Worm (Caenorhabditis elegans) whole organism, L4/young adult: ENCODE measurements around the gene math-7.

Source experiments
- W03F9.2 ChIP-seq: fragments of 150-350 bp; optimal IDR thresholded peaks from 2 replicates; lab custom pipeline; 2014; ENCODE audit warnings: missing biosample characterization, missing genetic modification characterization
- dao-5 ChIP-seq: sonication (generic microtip); optimal IDR thresholded peaks from 2 replicates; lab custom pipeline; 2016; ENCODE audit warnings: missing genotype, missing genetic modification characterization, moderate library complexity, missing compliant biosample characterization
- him-1 ChIP-seq: sonication (generic microtip); optimal IDR thresholded peaks from 2 replicates; lab custom pipeline; 2016; ENCODE audit warnings: missing genotype, missing genetic modification reagents, missing genetic modification characterization, missing compliant biosample characterization

- TF ChIP-seq dao-5 (tag; lab: Kevin White, UChicago) (no peak), him-1 (tag; lab: Kevin White, UChicago) (no peak), W03F9.2 (no peak)
These were observed 38.2 kb downstream of the math-7 start, which contains the start of gene fbxb-97 for ce11 chrII:1848109-1848508.
